Fruit fly (Drosophila melanogaster) whole organism, embryonic: ENCODE measurements around the gene yps.

Experiments used
- Aef1 ChIP-seq: fragments of 200-800 bp; sonication (Bioruptor generic); IDR thresholded peaks from 3 replicates; pipeline ENCODE4 v1.3.6; 2022; ENCODE audit warnings: missing biosample characterization, missing genetic modification characterization
- Atf6 ChIP-seq: fragments of 200-800 bp; sonication (Bioruptor generic); IDR thresholded peaks from 2 replicates; pipeline ENCODE4 v1.3.6; 2022; ENCODE audit warnings: missing biosample characterization, missing genetic modification characterization
- CG10462 ChIP-seq: fragments of 200-800 bp; sonication (Bioruptor generic); optimal IDR thresholded peaks from 2 replicates; lab custom pipeline; 2016; ENCODE audit warnings: missing biosample characterization, missing genetic modification characterization
- CG10959 ChIP-seq: fragments of 200-800 bp; sonication (Bioruptor generic); IDR thresholded peaks from 2 replicates; pipeline ENCODE4 v1.3.6; 2022; ENCODE audit warnings: missing biosample characterization, missing genetic modification characterization
- CG12071 ChIP-seq: fragments of 200-800 bp; sonication (Bioruptor generic); optimal IDR thresholded peaks from 3 replicates; lab custom pipeline; 2018; ENCODE audit warnings: missing biosample characterization, mild to moderate bottlenecking, missing genetic modification characterization
- CG12219 ChIP-seq: fragments of 200-800 bp; sonication (Bioruptor generic); optimal IDR thresholded peaks from 3 replicates; lab custom pipeline; 2018; ENCODE audit warnings: missing biosample characterization, mild to moderate bottlenecking, missing genetic modification characterization
- CG15696 ChIP-seq: fragments of 200-800 bp; sonication (Bioruptor generic); optimal IDR thresholded peaks from 2 replicates; lab custom pipeline; 2019; ENCODE audit warnings: missing biosample characterization, mild to moderate bottlenecking, missing genetic modification characterization, moderate library complexity
- CG17359 ChIP-seq: fragments of 200-800 bp; sonication (Bioruptor generic); optimal IDR thresholded peaks from 3 replicates; lab custom pipeline; 2018; ENCODE audit warnings: missing biosample characterization, mild to moderate bottlenecking, missing genetic modification characterization, moderate library complexity
- CG18599 ChIP-seq: fragments of 200-800 bp; sonication (Bioruptor generic); optimal IDR thresholded peaks from 3 replicates; lab custom pipeline; 2017; ENCODE audit warnings: missing biosample characterization, missing genetic modification characterization, mild to moderate bottlenecking, moderate library complexity, missing genetic modification reagents
- CG18764 ChIP-seq: fragments of 200-800 bp; sonication (Bioruptor generic); optimal IDR thresholded peaks from 3 replicates; lab custom pipeline; 2016; ENCODE audit warnings: missing biosample characterization, missing genetic modification characterization
- CG2202 ChIP-seq: fragments of 200-800 bp; sonication (Bioruptor generic); optimal IDR thresholded peaks from 2 replicates; lab custom pipeline; 2018; ENCODE audit warnings: missing biosample characterization, mild to moderate bottlenecking, missing genetic modification characterization
- CG3065 ChIP-seq: fragments of 200-800 bp; sonication (Bioruptor generic); optimal IDR thresholded peaks from 2 replicates; lab custom pipeline; 2016; ENCODE audit warnings: missing biosample characterization, missing genetic modification characterization
- CG32767 ChIP-seq: fragments of 200-800 bp; sonication (Bioruptor generic); IDR thresholded peaks from 2 replicates; pipeline ENCODE4 v1.3.6; 2022; ENCODE audit warnings: missing biosample characterization, missing genetic modification characterization
- CG33557 ChIP-seq: fragments of 200-800 bp; sonication (Bioruptor generic); optimal IDR thresholded peaks from 2 replicates; lab custom pipeline; 2019; ENCODE audit warnings: missing biosample characterization, mild to moderate bottlenecking, missing genetic modification characterization, moderate library complexity
- CG6683 ChIP-seq: fragments of 200-800 bp; sonication (Bioruptor generic); optimal IDR thresholded peaks from 2 replicates; lab custom pipeline; 2017; ENCODE audit warnings: missing biosample characterization, mild to moderate bottlenecking, missing genetic modification characterization, missing genetic modification reagents
- CG7928 ChIP-seq: fragments of 200-800 bp; sonication (Bioruptor generic); optimal IDR thresholded peaks from 2 replicates; lab custom pipeline; 2017; ENCODE audit warnings: missing biosample characterization, mild to moderate bottlenecking, missing genetic modification characterization
- CG7987 ChIP-seq: fragments of 200-800 bp; sonication (Bioruptor generic); optimal IDR thresholded peaks from 2 replicates; lab custom pipeline; 2018; ENCODE audit warnings: missing biosample characterization, mild to moderate bottlenecking, missing genetic modification characterization, moderate library complexity
- CG8388 ChIP-seq: fragments of 200-800 bp; sonication (Bioruptor generic); optimal IDR thresholded peaks from 2 replicates; lab custom pipeline; 2019; ENCODE audit warnings: missing biosample characterization, mild to moderate bottlenecking, missing genetic modification characterization, moderate library complexity
- Drgx ChIP-seq: fragments of 200-800 bp; sonication (Bioruptor generic); IDR thresholded peaks from 2 replicates; pipeline ENCODE4 v1.3.6; 2022; ENCODE audit warnings: missing biosample characterization, missing genetic modification characterization
- H15 ChIP-seq: fragments of 200-800 bp; sonication (Bioruptor generic); IDR thresholded peaks from 3 replicates; pipeline ENCODE4 v1.3.6; 2022; ENCODE audit warnings: missing biosample characterization, missing genetic modification characterization
- Max ChIP-seq: fragments of 200-800 bp; sonication (Bioruptor generic); optimal IDR thresholded peaks from 2 replicates; lab custom pipeline; 2016; ENCODE audit warnings: missing biosample characterization, mild to moderate bottlenecking, missing genetic modification characterization
- Med ChIP-seq: fragments of 200-800 bp; sonication (Bioruptor generic); peaks from one replicate; lab custom pipeline; 2016; ENCODE audit warnings: missing biosample characterization, missing genetic modification characterization, mild to moderate bottlenecking, inconsistent platforms, moderate library complexity
- crol ChIP-seq: fragments of 200-800 bp; sonication (Bioruptor generic); IDR thresholded peaks from 2 replicates; pipeline ENCODE4 v1.3.6; 2022; ENCODE audit warnings: missing biosample characterization, missing genetic modification characterization
- dpn ChIP-seq, 2 experiments: fragments of 200-800 bp; sonication (Bioruptor generic); optimal IDR thresholded peaks; 3 replicates each; lab custom pipeline; 2016; ENCODE audit warnings: missing biosample characterization in 2 of 2, missing genetic modification characterization in 2 of 2
- exex ChIP-seq: fragments of 200-800 bp; sonication (Bioruptor generic); optimal IDR thresholded peaks from 4 replicates; lab custom pipeline; 2018; ENCODE audit warnings: missing biosample characterization, mild to moderate bottlenecking, missing genetic modification characterization, moderate library complexity
- fd96Cb ChIP-seq: fragments of 200-800 bp; sonication (Bioruptor generic); optimal IDR thresholded peaks from 2 replicates; lab custom pipeline; 2018; ENCODE audit warnings: missing biosample characterization, mild to moderate bottlenecking, missing genetic modification characterization, moderate library complexity
- ftz-f1 ChIP-seq: fragments of 200-800 bp; sonication (Bioruptor generic); optimal IDR thresholded peaks from 2 replicates; lab custom pipeline; 2016; ENCODE audit warnings: missing biosample characterization, missing genetic modification characterization
- grau ChIP-seq: fragments of 200-800 bp; optimal IDR thresholded peaks from 3 replicates; lab custom pipeline; 2019; ENCODE audit warnings: missing biosample characterization, mild to moderate bottlenecking, missing genetic modification characterization, moderate library complexity
- grn ChIP-seq: fragments of 200-800 bp; sonication (Bioruptor generic); optimal IDR thresholded peaks from 3 replicates; lab custom pipeline; 2017; ENCODE audit warnings: missing biosample characterization, missing genetic modification characterization
- hb ChIP-seq: fragments of 200-800 bp; sonication (Bioruptor generic); IDR thresholded peaks from 3 replicates; pipeline ENCODE4 v1.3.6; 2022; ENCODE audit warnings: missing biosample characterization, missing genetic modification characterization; ENCODE audit not compliant: partially characterized antibody
- luna ChIP-seq: fragments of 200-800 bp; sonication (Bioruptor generic); optimal IDR thresholded peaks from 2 replicates; lab custom pipeline; 2016; ENCODE audit warnings: missing biosample characterization, missing genetic modification characterization
- nom ChIP-seq: fragments of 200-800 bp; sonication (Bioruptor generic); optimal IDR thresholded peaks from 2 replicates; lab custom pipeline; 2017; ENCODE audit warnings: missing biosample characterization, missing genetic modification characterization, mild to moderate bottlenecking, moderate library complexity, missing genetic modification reagents
- prd ChIP-seq, 3 experiments: fragments of >200 bp in 2 of 3; fragments of 200-800 bp in 1 of 3; sonication (Bioruptor generic) in 1 of 3; optimal IDR thresholded peaks in 2 of 3; IDR thresholded peaks in 1 of 3; 2 replicates in 2 of 3; 3 replicates in 1 of 3; pipeline versions ENCODE4 v1.3.6 to Lab custom; 2017 to 2022; ENCODE audit warnings: missing biosample characterization in 1 of 3, missing genetic modification characterization in 1 of 3
- psq ChIP-seq: fragments of 200-800 bp; sonication (Bioruptor generic); optimal IDR thresholded peaks from 2 replicates; lab custom pipeline; 2017; ENCODE audit warnings: missing biosample characterization, missing genetic modification characterization
- rib ChIP-seq: fragments of 200-800 bp; sonication (Bioruptor generic); IDR thresholded peaks from 2 replicates; pipeline ENCODE4 v1.3.6; 2022; ENCODE audit warnings: missing biosample characterization, missing genetic modification characterization
- row ChIP-seq: fragments of 200-800 bp; sonication (Bioruptor generic); IDR thresholded peaks from 3 replicates; pipeline ENCODE4 v1.3.6; 2022; ENCODE audit warnings: missing biosample characterization, missing genetic modification characterization
- scrt ChIP-seq: fragments of 200-800 bp; sonication (Bioruptor generic); optimal IDR thresholded peaks from 2 replicates; lab custom pipeline; 2018; ENCODE audit warnings: missing biosample characterization, mild to moderate bottlenecking, missing genetic modification characterization, moderate library complexity
- sd ChIP-seq: fragments of 200-800 bp; sonication (Bioruptor generic); optimal IDR thresholded peaks from 3 replicates; lab custom pipeline; 2018; ENCODE audit warnings: missing biosample characterization, mild to moderate bottlenecking, missing genetic modification characterization, moderate library complexity
- sens ChIP-seq: fragments of 200-800 bp; sonication (Bioruptor generic); peaks from one replicate; lab custom pipeline; 2016; ENCODE audit warnings: missing biosample characterization, missing genetic modification characterization
- sim ChIP-seq: fragments of 200-800 bp; sonication (Bioruptor generic); IDR thresholded peaks from 2 replicates; pipeline ENCODE4 v1.3.6; 2022; ENCODE audit warnings: missing biosample characterization, missing genetic modification characterization
- so ChIP-seq: fragments of 200-800 bp; sonication (Bioruptor generic); IDR thresholded peaks from 3 replicates; pipeline ENCODE4 v1.3.6; 2022; ENCODE audit warnings: missing biosample characterization, missing genetic modification characterization
- tap ChIP-seq: fragments of 200-800 bp; optimal IDR thresholded peaks from 3 replicates; lab custom pipeline; 2019; ENCODE audit warnings: missing biosample characterization, mild to moderate bottlenecking, missing genetic modification characterization, moderate library complexity
- vfl ChIP-seq: fragments of 200-800 bp; sonication (Bioruptor generic); optimal IDR thresholded peaks from 2 replicates; lab custom pipeline; 2016; ENCODE audit warnings: missing biosample characterization, missing genetic modification characterization
- vvl ChIP-seq: fragments of 200-800 bp; sonication (Bioruptor generic); IDR thresholded peaks from 2 replicates; pipeline ENCODE4 v1.3.6; 2022; ENCODE audit warnings: missing biosample characterization, missing genetic modification characterization

The yps gene

DNA sequence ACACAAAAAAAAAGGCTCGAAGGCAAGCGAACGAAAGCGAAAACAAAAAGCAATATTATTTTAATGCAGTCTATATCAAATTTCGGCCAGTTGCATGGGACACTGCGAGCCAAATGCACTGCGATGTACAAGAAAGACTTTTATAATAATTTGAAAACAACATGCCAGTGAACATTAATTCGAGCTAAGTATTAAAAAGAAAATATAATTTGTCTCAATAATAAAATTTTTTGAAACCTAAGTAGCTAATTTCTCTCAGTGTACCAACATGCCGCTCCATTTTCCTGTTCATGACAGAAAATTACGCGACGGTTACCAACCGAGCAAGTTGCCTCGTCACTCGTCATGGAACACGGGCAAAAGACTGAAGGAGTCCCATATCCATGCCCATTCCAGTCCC lies 47.6 kb downstream of the yps start (continued):
- peak; percentile 6 for TF ChIP-seq CG12219 (GFP tag; lab: Kevin White, UChicago)
- TF ChIP-seq CG3065 (GFP tag; lab: Kevin White, UChicago) = no peak
- 0 out of 3 replicates have a peak, but pooled peaks have one; percentile 43 for TF ChIP-seq H15 (GFP tag; lab: Robert Waterston, UW)
- 0 out of 2 replicates have a peak, but pooled peaks have one; percentile 44 for TF ChIP-seq sim (GFP tag; lab: Robert Waterston, UW)
- TF ChIP-seq CG2202 (tag; lab: Kevin White, UChicago) = peak; percentile 63
- TF ChIP-seq vfl (GFP tag; lab: Kevin White, UChicago) = no peak
- TF ChIP-seq Max (GFP tag; lab: Kevin White, UChicago) = peak; percentile 59

- TF ChIP-seq Max (GFP tag; lab: Kevin White, UChicago) = no peak
- 0 out of 3 replicates have a peak, but pooled peaks have one; percentile 15 for TF ChIP-seq row (GFP tag; lab: Robert Waterston, UW)
- TF ChIP-seq CG17359 (tag; lab: Kevin White, UChicago) = no peak
- no peak for TF ChIP-seq vvl
- TF ChIP-seq Atf6 (GFP tag; lab: Robert Waterston, UW) = 0 out of 2 replicates have a peak, but pooled peaks have one; percentile 26
- TF ChIP-seq prd (optimal IDR thresholded peaks at IDR 0.05; lab: Kevin White, UChicago) = no peak
- TF ChIP-seq prd (GFP tag; IDR thresholded peaks at IDR 0.05; lab: Robert Waterston, UW) = 0 out of 3 replicates have a peak, but pooled peaks have one; percentile 18
- TF ChIP-seq Drgx (GFP tag; lab: Robert Waterston, UW) = peak; percentile 54
- no peak for TF ChIP-seq tap (tag; lab: Kevin White, UChicago)
- TF ChIP-seq grau (tag; lab: Kevin White, UChicago) = peak; percentile 65
- TF ChIP-seq CG10959 (GFP tag; lab: Robert Waterston, UW) = no peak
- peak; percentile 39 for TF ChIP-seq sd (tag; lab: Kevin White, UChicago)
Observed at dm6 chr3L:12076312-12076711, 48.6 kb downstream of the yps start.

DNA sequence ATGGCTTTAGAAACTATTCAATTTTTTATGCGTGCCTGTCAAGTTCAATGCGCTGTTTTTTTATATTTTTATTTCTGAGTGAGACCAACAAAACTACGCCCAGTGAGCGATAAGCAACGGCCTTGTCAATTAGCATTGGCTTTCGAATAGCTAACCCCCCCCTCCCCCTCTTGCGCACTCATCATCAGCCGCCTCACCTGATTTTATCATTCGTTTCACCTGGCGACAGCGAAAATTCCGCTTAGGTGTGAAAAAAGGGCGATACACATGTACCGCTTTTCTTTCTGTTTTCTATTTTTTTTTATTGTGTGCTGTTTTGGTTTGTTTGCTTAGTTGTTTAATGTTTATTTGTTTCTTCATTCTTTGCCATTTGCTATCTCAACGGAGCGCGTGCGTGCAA lies 50.0 kb downstream of the yps start:
- TF ChIP-seq CG10462 (GFP tag; lab: Kevin White, UChicago) (no peak), psq (no peak), ftz-f1 (peak; percentile 59), CG18764 (GFP tag; lab: Kevin White, UChicago) (no peak), nom (no peak), crol (peak; percentile 62), sd (tag; lab: Kevin White, UChicago) (peak; percentile 50), Med (GFP tag; lab: Kevin White, UChicago) (peak; percentile 5), sens (peak; percentile 57), grn (GFP tag; lab: Kevin White, UChicago) (peak; percentile 37)

dm6 chr3L:12073861-12074633 lies 50.9 kb downstream of the yps start:
- TF ChIP-seq CG32767 (GFP tag; lab: Robert Waterston, UW) (no peak), CG8388 (GFP tag; lab: Kevin White, UChicago) (no peak), fd96Cb (tag; lab: Kevin White, UChicago) (no peak), CG12071 (GFP tag; lab: Kevin White, UChicago) (no peak), CG15696 (tag; lab: Kevin White, UChicago) (peak; percentile 18), CG6683 (GFP tag; lab: Kevin White, UChicago) (no peak), exex (tag; lab: Kevin White, UChicago) (peak; percentile 71), dpn (GFP tag; optimal IDR thresholded peaks at IDR 0.05; lab: Kevin White, UChicago) (no peak), CG7928 (GFP tag; lab: Kevin White, UChicago) (no peak), sens (peak; percentile 55), CG18599 (no peak), hb (GFP tag; lab: Robert Waterston, UW) (no peak), rib (GFP tag; lab: Robert Waterston, UW) (no peak), scrt (no peak), so (GFP tag; lab: Robert Waterston, UW) (no peak), Aef1 (GFP tag; lab: Robert Waterston, UW) (no peak), CG7987 (GFP tag; lab: Kevin White, UChicago) (no peak), CG33557 (GFP tag; lab: Kevin White, UChicago) (no peak), luna (GFP tag; lab: Kevin White, UChicago) (no peak)
